Worm (Caenorhabditis elegans): ENCODE measurements around the gene acd-4.

- TF ChIP-seq unc-130 (tag; optimal IDR thresholded peaks at IDR 0.05), result no peak
- no peak for TF ChIP-seq ztf-4 (tag; optimal IDR thresholded peaks at IDR 0.05)
- TF ChIP-seq fos-1 (tag; optimal IDR thresholded peaks at IDR 0.05), result no peak
- no peak for TF ChIP-seq nhr-76 (tag; optimal IDR thresholded peaks at IDR 0.05)
Observed at ce11 chrV:8621213-8621612, 16.8 kb upstream of the acd-4 start, which contains the start of gene idpc-2.

Measured in whole organism, L1 larva.